Fruit fly (Drosophila melanogaster) whole organism, prepupa: Measurements from ENCODE around the gene Orc5.
A peak's percentile ranks its signal among the peaks of the same experiment; 100 is the strongest.

Experiments used
- CG11294 ChIP-seq: fragments of 200-800 bp; sonication (Bioruptor generic); IDR thresholded peaks from 2 replicates; pipeline ENCODE4 v1.3.6; 2022; ENCODE audit warnings: missing biosample characterization, missing genetic modification characterization
- CG6808 ChIP-seq: fragments of 200-800 bp; sonication (Bioruptor generic); optimal IDR thresholded peaks from 3 replicates; lab custom pipeline; 2017; ENCODE audit warnings: missing biosample characterization, missing genetic modification characterization, mild to moderate bottlenecking, moderate library complexity, missing genetic modification reagents
- CG6854 ChIP-seq: fragments of 200-800 bp; sonication (Bioruptor generic); optimal IDR thresholded peaks from 2 replicates; lab custom pipeline; 2017; ENCODE audit warnings: missing biosample characterization, mild to moderate bottlenecking, missing genetic modification characterization
- CG9139 ChIP-seq: fragments of 200-800 bp; sonication (Bioruptor generic); optimal IDR thresholded peaks from 3 replicates; lab custom pipeline; 2017; ENCODE audit warnings: missing biosample characterization, mild to moderate bottlenecking, missing genetic modification characterization
- Eip75B ChIP-seq: fragments of 200-800 bp; sonication (Bioruptor generic); optimal IDR thresholded peaks from 3 replicates; lab custom pipeline; 2016; ENCODE audit warnings: missing biosample characterization, missing genetic modification characterization
- Gug ChIP-seq: fragments of 200-800 bp; sonication (Bioruptor generic); IDR thresholded peaks from 2 replicates; pipeline ENCODE4 v1.3.6; 2022; ENCODE audit warnings: missing biosample characterization, missing genetic modification characterization
- Hr39 ChIP-seq: fragments of 200-800 bp; sonication (Bioruptor generic); optimal IDR thresholded peaks from 2 replicates; lab custom pipeline; 2016; ENCODE audit warnings: missing biosample characterization, missing genetic modification characterization
- Lpt ChIP-seq: fragments of 200-800 bp; sonication (Bioruptor generic); optimal IDR thresholded peaks from 3 replicates; lab custom pipeline; 2016; ENCODE audit warnings: missing biosample characterization, missing genetic modification characterization
- achi ChIP-seq: fragments of 200-800 bp; sonication (Bioruptor generic); optimal IDR thresholded peaks from 3 replicates; lab custom pipeline; 2016; ENCODE audit warnings: missing biosample characterization, missing genetic modification characterization
- cyc ChIP-seq: fragments of 200-800 bp; sonication (Bioruptor generic); optimal IDR thresholded peaks from 3 replicates; lab custom pipeline; 2016; ENCODE audit warnings: missing biosample characterization, missing genetic modification characterization
- dac ChIP-seq: fragments of 200-800 bp; sonication (Bioruptor generic); optimal IDR thresholded peaks from 2 replicates; lab custom pipeline; 2017; ENCODE audit warnings: missing biosample characterization, mild to moderate bottlenecking, missing genetic modification characterization
- fd59A ChIP-seq: fragments of 200-800 bp; sonication (Bioruptor generic); optimal IDR thresholded peaks from 2 replicates; lab custom pipeline; 2017; ENCODE audit warnings: missing biosample characterization, mild to moderate bottlenecking, missing genetic modification characterization, missing genetic modification reagents
- fd85E ChIP-seq: fragments of 200-800 bp; sonication (Bioruptor generic); optimal IDR thresholded peaks from 3 replicates; lab custom pipeline; 2016; ENCODE audit warnings: missing biosample characterization, missing genetic modification characterization

DNA sequence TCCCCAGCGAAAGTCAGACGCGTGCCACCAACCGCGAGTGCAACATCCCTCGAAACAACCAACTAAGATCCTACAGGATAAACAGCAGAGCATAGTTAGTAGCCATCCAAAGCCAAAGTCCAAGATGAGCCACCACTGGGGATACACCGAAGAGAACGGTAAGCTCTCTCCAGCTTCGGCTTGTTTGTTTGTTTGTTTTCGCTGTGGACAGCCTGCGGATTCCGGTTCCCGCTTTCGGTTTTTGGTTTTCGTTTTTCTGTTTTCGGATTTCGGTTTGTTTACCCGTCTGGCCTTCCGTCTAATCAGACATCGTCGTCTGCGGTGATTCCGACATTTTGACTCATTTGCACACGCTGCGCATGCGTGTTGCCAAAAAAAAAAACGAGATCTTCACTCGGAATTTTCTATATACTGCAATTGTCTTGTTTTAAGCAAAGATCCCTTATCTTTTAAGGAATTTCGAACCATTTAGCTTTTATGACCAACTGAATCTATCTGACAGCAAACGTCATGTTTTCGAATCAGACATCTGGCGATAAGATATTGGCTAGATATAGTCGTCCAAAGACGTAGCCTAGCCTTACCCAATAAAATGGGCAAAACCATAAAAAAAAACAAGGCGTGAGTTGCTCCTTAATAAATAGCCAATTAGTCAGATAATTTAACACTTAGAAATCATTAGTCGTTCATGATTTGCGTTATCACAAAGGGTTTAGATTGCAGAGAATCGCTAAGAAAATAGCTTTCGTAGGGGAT lies 25.7 kb upstream of the Orc5 start:
- TF ChIP-seq cyc (no peak), fd59A (GFP tag; lab: Kevin White, UChicago) (no peak), CG6808 (peak; percentile 10), Eip75B (GFP tag; lab: Kevin White, UChicago) (no peak), Lpt (GFP tag; lab: Kevin White, UChicago) (no peak), fd85E (GFP tag; lab: Kevin White, UChicago) (no peak), CG11294 (GFP tag; lab: Robert Waterston, UW) (no peak), Hr39 (no peak), CG6854 (GFP tag; lab: Kevin White, UChicago) (peak; percentile 41), CG9139 (no peak), dac (GFP tag; lab: Kevin White, UChicago) (no peak), achi (GFP tag; lab: Kevin White, UChicago) (no peak), Gug (GFP tag; lab: Robert Waterston, UW) (no peak)
